Fruit fly (Drosophila melanogaster): Measurements from ENCODE around the gene NAAT1.
A peak's percentile ranks its signal among the peaks of the same experiment; 100 is the strongest.

NAAT1 gene

dm6 chrX:5419045-5419901, 8.6 kb upstream of the NAAT1 start (continued):
- TF ChIP-seq caup (GFP tag; optimal IDR thresholded peaks at IDR 0.05; ENCODE audit: severe bottlenecking) (peak; percentile 82), nau (GFP tag; optimal IDR thresholded peaks at IDR 0.05) (peak; percentile 67), Hr3 (GFP tag; optimal IDR thresholded peaks at IDR 0.05) (peak; percentile 63), zfh2 (GFP tag; optimal IDR thresholded peaks at IDR 0.05) (peak; percentile 53), pan (optimal IDR thresholded peaks at IDR 0.05) (no peak), pan (GFP tag; optimal IDR thresholded peaks at IDR 0.05 in 1 of 2, IDR thresholded peaks at IDR 0.05 in 1 of 2) (peak in 1 of 2 experiments; percentile 88), zfh1 (GFP tag; IDR thresholded peaks at IDR 0.05) (peak; percentile 76), CG15011 (GFP tag; optimal IDR thresholded peaks at IDR 0.05) (peak; percentile 75), CG2875 (GFP tag; optimal IDR thresholded peaks at IDR 0.05) (peak; percentile 9), sim (GFP tag; IDR thresholded peaks at IDR 0.05) (0 out of 2 replicates have a peak, but pooled peaks have one; percentile 39), schlank (tag; optimal IDR thresholded peaks at IDR 0.05) (peak; percentile 22), CG9876 (GFP tag; optimal IDR thresholded peaks at IDR 0.05) (peak; percentile 51), luna (GFP tag; optimal IDR thresholded peaks at IDR 0.05) (peak; percentile 28), CG13624 (GFP tag; optimal IDR thresholded peaks at IDR 0.05) (peak; percentile 54), CG11456 (GFP tag; IDR thresholded peaks at IDR 0.05) (peak; percentile 82), ara (GFP tag; IDR thresholded peaks at IDR 0.05) (peak; percentile 69), bowl (GFP tag; IDR thresholded peaks at IDR 0.05) (peak; percentile 65), fd3F (GFP tag; optimal IDR thresholded peaks at IDR 0.05) (peak; percentile 68), mirr (GFP tag; optimal IDR thresholded peaks at IDR 0.05) (peak; percentile 49), ATbp (GFP tag; optimal IDR thresholded peaks at IDR 0.05) (peak; percentile 74), CG1233 (GFP tag; optimal IDR thresholded peaks at IDR 0.05) (peak; percentile 38), abd-A (tag; optimal IDR thresholded peaks at IDR 0.05) (peak; percentile 79), cad (GFP tag; optimal IDR thresholded peaks at IDR 0.05) (no peak), wor (GFP tag; IDR thresholded peaks at IDR 0.05) (peak; percentile 58; the same call in 1 of the 2 replicates), CG8281 (tag; optimal IDR thresholded peaks at IDR 0.05) (peak; percentile 64), CG12744 (GFP tag; optimal IDR thresholded peaks at IDR 0.05) (peak; percentile 40), Doc2 (GFP tag; IDR thresholded peaks at IDR 0.05) (no peak), ab (GFP tag; optimal IDR thresholded peaks at IDR 0.05) (peak; percentile 13), H15 (GFP tag; IDR thresholded peaks at IDR 0.05) (peak; percentile 75; the same call in 2 of the 3 replicates), CG10565 (GFP tag; optimal IDR thresholded peaks at IDR 0.05) (no peak), CG15073 (GFP tag; optimal IDR thresholded peaks at IDR 0.05) (no peak), CG12236 (GFP tag; optimal IDR thresholded peaks at IDR 0.05) (peak; percentile 32), CG6175 (GFP tag; IDR thresholded peaks at IDR 0.05) (no peak), pnt (GFP tag; optimal IDR thresholded peaks at IDR 0.05) (peak; percentile 64), p53 (GFP tag; optimal IDR thresholded peaks at IDR 0.05) (peak; percentile 97), CG10321 (GFP tag; IDR thresholded peaks at IDR 0.05) (peak; percentile 43; the same call in 1 of the 2 replicates), kni (GFP tag; optimal IDR thresholded peaks at IDR 0.05) (peak; percentile 30), al (GFP tag; IDR thresholded peaks at IDR 0.05) (peak; percentile 70), CG12391 (tag; optimal IDR thresholded peaks at IDR 0.05) (peak; percentile 74), tio (GFP tag; optimal IDR thresholded peaks at IDR 0.05) (peak; percentile 60), trh (GFP tag; optimal IDR thresholded peaks at IDR 0.05) (no peak), so (GFP tag; IDR thresholded peaks at IDR 0.05) (peak; percentile 75; the same call in 1 of the 3 replicates), Rx (GFP tag; IDR thresholded peaks at IDR 0.05) (peak; percentile 76), tll (GFP tag; optimal IDR thresholded peaks at IDR 0.05) (no peak), CG32767 (GFP tag; IDR thresholded peaks at IDR 0.05) (peak; percentile 46; the same call in 1 of the 2 replicates), CrebB (tag; optimal IDR thresholded peaks at IDR 0.05) (no peak), Dip2 (GFP tag; IDR thresholded peaks at IDR 0.05) (no peak), sisA (GFP tag; IDR thresholded peaks at IDR 0.05) (peak; percentile 84), CG32532 (GFP tag; IDR thresholded peaks at IDR 0.05) (peak; percentile 80)

All from whole organism, embryonic.